Worm (Caenorhabditis elegans): ENCODE results near the gene plpp-1.2.
A peak's percentile ranks its signal among the peaks of the same experiment; 100 is the strongest.

Gene plpp-1.2

DNA sequence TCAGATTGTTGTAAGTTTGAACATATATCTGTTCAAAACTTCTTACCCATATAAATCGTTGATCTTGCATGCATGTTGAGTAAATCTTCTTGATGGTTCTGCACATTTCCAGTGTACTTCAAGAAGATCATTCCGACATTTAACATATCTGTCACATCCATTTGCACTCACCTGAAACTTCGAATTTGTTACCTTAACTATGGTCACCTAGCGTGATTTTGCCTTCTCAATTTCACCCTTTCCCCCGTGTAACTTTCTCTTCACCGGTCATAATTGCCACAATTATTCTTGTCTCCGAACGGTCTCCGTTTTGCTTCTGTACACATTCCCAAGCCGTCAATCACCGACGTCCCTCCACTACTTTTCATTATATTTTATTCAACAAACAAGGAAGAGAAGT lies 28.1 kb downstream of the plpp-1.2 start:
- peak in 1 of 2 experiments; percentile 94 for TF ChIP-seq unc-62 (GFP tag; optimal IDR thresholded peaks at IDR 0.05 in 1 of 2)
- TF ChIP-seq unc-62 (tag; optimal IDR thresholded peaks at IDR 0.05): no peak
- no peak for TF ChIP-seq ZK546.5 (tag; optimal IDR thresholded peaks at IDR 0.05)

- TF ChIP-seq egl-43 (GFP tag; IDR thresholded peaks at IDR 0.05): no peak
These were observed 28.6 kb downstream of the plpp-1.2 start, which contains the start of gene R05G9R.1 for ce11 chrII:6513911-6514310. Gene R05G9R.1 (minus strand): TSS chrII:6514011.

DNA sequence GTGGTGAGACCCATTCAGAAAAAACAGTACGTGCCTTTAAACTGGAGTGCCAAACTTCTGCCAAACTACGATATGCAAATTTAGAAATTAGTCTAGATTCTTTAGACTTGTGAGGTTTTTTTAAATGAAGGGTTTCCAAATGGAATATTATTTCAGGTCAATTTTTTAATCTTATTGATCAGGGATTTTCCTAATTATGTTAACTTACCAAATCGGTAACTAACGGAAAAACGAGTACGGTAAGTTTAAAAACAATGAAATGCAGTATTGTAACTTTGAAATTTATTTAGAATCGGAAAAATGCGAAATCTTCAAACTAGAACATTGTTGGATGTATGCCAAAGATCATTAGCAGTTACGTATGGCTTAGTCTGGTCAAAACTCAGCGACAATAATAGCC lies 31.0 kb downstream of the plpp-1.2 start, which contains the start of gene C56E6.7:
Gene C56E6.7, plus strand, starts transcription at position 301 of the 400 bp plus-strand sequence.
- TF ChIP-seq mdt-29 (GFP tag; IDR thresholded peaks at IDR 0.05): no peak
- no peak for TF ChIP-seq egl-43 (GFP tag; IDR thresholded peaks at IDR 0.05)
- TF ChIP-seq lir-3 (tag; optimal IDR thresholded peaks at IDR 0.05): no peak
- TF ChIP-seq ceh-28 (tag; optimal IDR thresholded peaks at IDR 0.05): no peak
- no peak for TF ChIP-seq lin-1 (GFP tag; IDR thresholded peaks at IDR 0.05)
- TF ChIP-seq pha-4 (GFP tag; IDR thresholded peaks at IDR 0.05): no peak
- TF ChIP-seq pha-4 (tag; optimal IDR thresholded peaks at IDR 0.05): no peak
- no peak for TF ChIP-seq ZK337.2 (GFP tag; IDR thresholded peaks at IDR 0.05)
- TF ChIP-seq tra-1 (GFP tag; IDR thresholded peaks at IDR 0.05): no peak
- no peak for TF ChIP-seq sdz-12 (GFP tag; optimal IDR thresholded peaks at IDR 0.05)
- TF ChIP-seq nhr-41 (GFP tag; IDR thresholded peaks at IDR 0.05): no peak
- no peak for TF ChIP-seq D1046.2 (GFP tag; IDR thresholded peaks at IDR 0.05)
- TF ChIP-seq nhr-25 (tag; optimal IDR thresholded peaks at IDR 0.05; ENCODE audit: borderline replicate concordance, insufficient read depth): no peak
- TF ChIP-seq ceh-20 (GFP tag; IDR thresholded peaks at IDR 0.05): no peak
- TF ChIP-seq nhr-10 (tag; optimal IDR thresholded peaks at IDR 0.05): no peak
- TF ChIP-seq nhr-102 (tag; optimal IDR thresholded peaks at IDR 0.05): no peak
- TF ChIP-seq ama-1 (optimal IDR thresholded peaks at IDR 0.05): no peak
- TF ChIP-seq ceh-32 (tag; optimal IDR thresholded peaks at IDR 0.05; ENCODE audit: poor library complexity): no peak
- no peak for TF ChIP-seq daf-19 (GFP tag; conservative IDR thresholded peaks at IDR 0.05)
- no peak for TF ChIP-seq fkh-10 (GFP tag; optimal IDR thresholded peaks at IDR 0.05)

ce11 chrII:6519703-6520102 lies 34.4 kb downstream of the plpp-1.2 start:
- TF ChIP-seq mes-2 (tag; optimal IDR thresholded peaks at IDR 0.05; ENCODE audit: poor library complexity, severe bottlenecking) (no peak), unc-130 (GFP tag; optimal IDR thresholded peaks at IDR 0.05) (peak; percentile 80), lin-38 (GFP tag; IDR thresholded peaks at IDR 0.05) (peak; percentile 86)

DNA sequence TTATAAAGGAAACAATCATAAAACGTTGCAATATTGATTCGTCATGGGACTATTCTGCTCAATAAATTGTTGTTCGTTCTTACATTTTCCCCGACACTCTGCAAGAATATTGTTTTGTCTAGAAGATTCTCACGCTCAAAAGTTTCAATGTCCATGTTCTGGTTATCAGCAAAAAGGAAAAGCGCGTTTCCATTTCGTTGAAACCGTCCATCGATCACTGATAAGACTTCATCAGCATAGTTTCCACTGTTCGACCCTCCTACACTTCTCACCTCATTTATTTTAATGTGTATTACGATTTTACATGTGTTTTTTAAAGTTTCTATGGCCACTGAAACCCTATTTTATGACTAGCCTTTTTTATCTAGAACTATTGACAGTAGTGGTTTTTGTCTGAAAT lies 34.8 kb downstream of the plpp-1.2 start:
- no peak for TF ChIP-seq nhr-48 (tag; optimal IDR thresholded peaks at IDR 0.05)
- TF ChIP-seq F26F4.8 (GFP tag; conservative IDR thresholded peaks at IDR 0.05): no peak
- no peak for TF ChIP-seq D1046.2 (GFP tag; IDR thresholded peaks at IDR 0.05)
- no peak for TF ChIP-seq daf-16 (GFP tag; optimal IDR thresholded peaks at IDR 0.05)
- TF ChIP-seq daf-16 (tag; optimal IDR thresholded peaks at IDR 0.05): peak; percentile 95
- 0 out of 2 replicates have a peak, but pooled peaks have one; percentile 17 for TF ChIP-seq lin-1 (GFP tag; IDR thresholded peaks at IDR 0.05)
- peak; percentile 42 for TF ChIP-seq dve-1 (tag; optimal IDR thresholded peaks at IDR 0.05; ENCODE audit: insufficient read depth)
- TF ChIP-seq ceh-44 (GFP tag; IDR thresholded peaks at IDR 0.05): no peak
- TF ChIP-seq duxl-1 (tag; optimal IDR thresholded peaks at IDR 0.05; ENCODE audit: poor library complexity): no peak
- no peak for TF ChIP-seq F37D6.2 (tag; optimal IDR thresholded peaks at IDR 0.05)
- peak; percentile 3 for TF ChIP-seq mxl-3 (GFP tag; optimal IDR thresholded peaks at IDR 0.05)
- no peak for TF ChIP-seq lim-7 (GFP tag; IDR thresholded peaks at IDR 0.05)
- TF ChIP-seq unc-39 (tag; optimal IDR thresholded peaks at IDR 0.05): no peak
- TF ChIP-seq dmd-6 (GFP tag; IDR thresholded peaks at IDR 0.05): peak; percentile 67
- no peak for TF ChIP-seq zfp-2 (tag; optimal IDR thresholded peaks at IDR 0.05)
- no peak for TF ChIP-seq Y75B8A.6 (GFP tag; IDR thresholded peaks at IDR 0.05)
- TF ChIP-seq pha-4 (GFP tag; IDR thresholded peaks at IDR 0.05): no peak
- TF ChIP-seq pha-4 (tag; optimal IDR thresholded peaks at IDR 0.05): no peak
- TF ChIP-seq egl-43 (GFP tag; IDR thresholded peaks at IDR 0.05): no peak
- no peak for TF ChIP-seq spr-1 (tag; optimal IDR thresholded peaks at IDR 0.05)
- TF ChIP-seq pqm-1 (tag; optimal IDR thresholded peaks at IDR 0.05): peak; percentile 74
- peak; percentile 71 for TF ChIP-seq hlh-11 (tag; optimal IDR thresholded peaks at IDR 0.05)
- TF ChIP-seq sdz-12 (GFP tag; optimal IDR thresholded peaks at IDR 0.05): no peak
- no peak for TF ChIP-seq cey-2 (tag; optimal IDR thresholded peaks at IDR 0.05; ENCODE audit: borderline replicate concordance, insufficient read depth)

All from whole organism, L4 larva.